Fruit fly (Drosophila melanogaster) whole organism, wandering third instar larva: ENCODE data around the gene Pkc98E.

Experiments
- Abd-B ChIP-seq: fragments of >200 bp; optimal IDR thresholded peaks from 2 replicates; lab custom pipeline; 2017; ENCODE audit warnings: missing biosample characterization, missing genetic modification characterization
- CG32264 ChIP-seq: fragments of 200-800 bp; sonication (Bioruptor generic); optimal IDR thresholded peaks from 2 replicates; lab custom pipeline; 2016; ENCODE audit warnings: missing biosample characterization, missing genetic modification characterization
- CG9705 ChIP-seq: fragments of 200-800 bp; sonication (Bioruptor generic); optimal IDR thresholded peaks from 2 replicates; lab custom pipeline; 2018; ENCODE audit warnings: missing biosample characterization, mild to moderate bottlenecking, missing genetic modification characterization
- CrebA ChIP-seq: fragments of 200-800 bp; sonication (Bioruptor generic); optimal IDR thresholded peaks from 2 replicates; lab custom pipeline; 2016; ENCODE audit warnings: missing biosample characterization, mild to moderate bottlenecking, missing genetic modification characterization, borderline replicate concordance
- Dfd ChIP-seq: fragments of >200 bp; optimal IDR thresholded peaks from 2 replicates; lab custom pipeline; 2017; ENCODE audit warnings: missing biosample characterization, missing genetic modification characterization
- Dif ChIP-seq: fragments of 200-275, 200-300 bp; sonication (Bioruptor generic); optimal IDR thresholded peaks from 2 replicates; lab custom pipeline; 2018; ENCODE audit warnings: missing biosample characterization, missing genetic modification characterization; ENCODE audit not compliant: partially characterized antibody
- HLH106 ChIP-seq: fragments of 200-800 bp; optimal IDR thresholded peaks from 3 replicates; lab custom pipeline; 2019; ENCODE audit warnings: missing biosample characterization, mild to moderate bottlenecking, missing genetic modification characterization, moderate library complexity
- Hnf4 ChIP-seq: fragments of 200-800 bp; sonication (Bioruptor generic); optimal IDR thresholded peaks from 2 replicates; lab custom pipeline; 2016; ENCODE audit warnings: missing biosample characterization, mild to moderate bottlenecking, missing genetic modification characterization
- Hr78 ChIP-seq: fragments of >200 bp; optimal IDR thresholded peaks from 2 replicates; lab custom pipeline; 2017; ENCODE audit warnings: missing biosample characterization, missing genetic modification characterization
- Hr83 ChIP-seq: fragments of 200-300 bp; sonication (Bioruptor generic); optimal IDR thresholded peaks from 2 replicates; lab custom pipeline; 2016; ENCODE audit warnings: missing biosample characterization, mild to moderate bottlenecking, missing genetic modification characterization, moderate library complexity; ENCODE audit not compliant: poor library complexity, severe bottlenecking
- Jra ChIP-seq: sonication (Bioruptor generic); optimal IDR thresholded peaks from 2 replicates; lab custom pipeline; 2016; ENCODE audit warnings: missing biosample characterization, missing genetic modification characterization
- Mio ChIP-seq: sonication (Bioruptor generic); optimal IDR thresholded peaks from 2 replicates; lab custom pipeline; 2016; ENCODE audit warnings: missing biosample characterization, missing genetic modification characterization
- N ChIP-seq: fragments of >200 bp; optimal IDR thresholded peaks from 2 replicates; lab custom pipeline; 2018; ENCODE audit warnings: missing biosample characterization, missing external identifiers, missing genetic modification characterization
- OdsH ChIP-seq: fragments of 200-800 bp; sonication (Bioruptor generic); optimal IDR thresholded peaks from 2 replicates; lab custom pipeline; 2016; ENCODE audit warnings: missing biosample characterization, mild to moderate bottlenecking, missing genetic modification characterization
- Rel ChIP-seq, 2 experiments: fragments of 200-800 bp; sonication (Bioruptor generic) in 1 of 2; optimal IDR thresholded peaks; 2 replicates in 1 of 2; 3 replicates in 1 of 2; lab custom pipeline; 2016 to 2019; ENCODE audit warnings: mild to moderate bottlenecking in 2 of 2, missing biosample characterization in 2 of 2, missing genetic modification characterization in 2 of 2, moderate library complexity in 1 of 2
- Vsx2 ChIP-seq: fragments of 200-300, 225-300 bp; sonication (Bioruptor generic); optimal IDR thresholded peaks from 2 replicates; lab custom pipeline; 2018; ENCODE audit warnings: missing biosample characterization, missing genetic modification characterization; ENCODE audit not compliant: partially characterized antibody
- br ChIP-seq: fragments of 200-800 bp; sonication (Bioruptor generic); optimal IDR thresholded peaks from 2 replicates; lab custom pipeline; 2016; ENCODE audit warnings: missing biosample characterization, missing genetic modification characterization
- dmrt93B ChIP-seq: fragments of 200-800 bp; sonication (Bioruptor generic); optimal IDR thresholded peaks from 2 replicates; lab custom pipeline; 2018; ENCODE audit warnings: missing biosample characterization, mild to moderate bottlenecking, missing genetic modification characterization
- dsf ChIP-seq: sonication (Bioruptor generic); optimal IDR thresholded peaks from 2 replicates; lab custom pipeline; 2016; ENCODE audit warnings: missing biosample characterization, missing genetic modification characterization, borderline replicate concordance
- ey ChIP-seq: fragments of 200-800 bp; sonication (Bioruptor generic); optimal IDR thresholded peaks from 2 replicates; lab custom pipeline; 2016; ENCODE audit warnings: missing biosample characterization, missing genetic modification characterization
- foxo ChIP-seq, 2 experiments: fragments of 200-800 bp; sonication (Bioruptor generic); optimal IDR thresholded peaks; 2 replicates in 1 of 2; 3 replicates in 1 of 2; lab custom pipeline; 2016 to 2017; ENCODE audit warnings: missing biosample characterization in 2 of 2, missing genetic modification characterization in 2 of 2
- fru ChIP-seq: fragments of 200-800 bp; sonication (Bioruptor generic); optimal IDR thresholded peaks from 3 replicates; lab custom pipeline; 2016; ENCODE audit warnings: missing biosample characterization, mild to moderate bottlenecking, missing genetic modification characterization
- h ChIP-seq: fragments of 200-800 bp; sonication (Bioruptor generic); optimal IDR thresholded peaks from 3 replicates; lab custom pipeline; 2016; ENCODE audit warnings: missing biosample characterization, mild to moderate bottlenecking, missing genetic modification characterization
- jim ChIP-seq: fragments of 175-275, 200-325 bp; sonication (Bioruptor generic); optimal IDR thresholded peaks from 2 replicates; lab custom pipeline; 2016; ENCODE audit warnings: missing biosample characterization, mild to moderate bottlenecking, missing genetic modification characterization
- lola ChIP-seq: fragments of >200 bp; optimal IDR thresholded peaks from 2 replicates; lab custom pipeline; 2017; ENCODE audit warnings: missing biosample characterization, missing genetic modification characterization
- psq ChIP-seq: fragments of 200-800 bp; sonication (Bioruptor generic); optimal IDR thresholded peaks from 3 replicates; lab custom pipeline; 2017; ENCODE audit warnings: missing biosample characterization, mild to moderate bottlenecking, missing genetic modification characterization, moderate library complexity
- rgr ChIP-seq: fragments of 200-800 bp; sonication (Bioruptor generic); optimal IDR thresholded peaks from 3 replicates; lab custom pipeline; 2016; ENCODE audit warnings: missing biosample characterization, mild to moderate bottlenecking, missing genetic modification characterization
- sage ChIP-seq: fragments of 200-800 bp; sonication (Bioruptor generic); optimal IDR thresholded peaks from 2 replicates; lab custom pipeline; 2016; ENCODE audit warnings: missing biosample characterization, mild to moderate bottlenecking, missing genetic modification characterization
- sv ChIP-seq: fragments of 200-800 bp; sonication (Bioruptor generic); optimal IDR thresholded peaks from 3 replicates; lab custom pipeline; 2016; ENCODE audit warnings: missing biosample characterization, missing genetic modification characterization
- tai ChIP-seq: sonication (Bioruptor generic); optimal IDR thresholded peaks from 2 replicates; lab custom pipeline; 2016; ENCODE audit warnings: missing biosample characterization, missing genetic modification characterization
- usp ChIP-seq: fragments of >200 bp; optimal IDR thresholded peaks from 2 replicates; lab custom pipeline; 2017; ENCODE audit warnings: missing biosample characterization, missing genetic modification characterization
- woc ChIP-seq: sonication (Bioruptor generic); optimal IDR thresholded peaks from 2 replicates; lab custom pipeline; 2016; ENCODE audit warnings: missing biosample characterization, mild to moderate bottlenecking, missing genetic modification characterization

The Pkc98E gene

DNA sequence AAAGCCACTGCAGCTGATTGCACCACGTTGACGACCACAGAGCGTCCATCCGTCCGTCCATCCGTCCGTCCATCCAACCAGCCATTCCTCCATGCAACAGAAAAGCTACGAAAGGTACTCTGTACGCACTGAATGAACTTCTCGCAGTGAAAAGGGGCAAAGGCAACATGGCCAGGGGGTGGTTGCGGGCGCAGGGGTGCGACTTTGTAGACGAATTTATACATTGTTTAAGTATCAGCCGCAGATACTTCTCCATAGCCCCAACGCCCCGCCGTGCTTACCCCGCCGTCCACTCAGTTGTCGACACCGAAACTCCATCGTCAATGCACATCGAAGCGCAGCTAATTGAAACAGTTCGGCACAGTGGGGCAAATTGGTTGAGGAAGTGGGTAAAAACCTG is 39.0 kb upstream of the Pkc98E start:
- no peak for TF ChIP-seq sv
- no peak for TF ChIP-seq N (GFP tag; lab: Kevin White, UChicago)
- TF ChIP-seq Mio, result no peak
- no peak for TF ChIP-seq dsf (GFP tag; lab: Kevin White, UChicago)
- no peak for TF ChIP-seq Hr78 (GFP tag; lab: Kevin White, UChicago)
- no peak for TF ChIP-seq woc (GFP tag; lab: Kevin White, UChicago)

DNA sequence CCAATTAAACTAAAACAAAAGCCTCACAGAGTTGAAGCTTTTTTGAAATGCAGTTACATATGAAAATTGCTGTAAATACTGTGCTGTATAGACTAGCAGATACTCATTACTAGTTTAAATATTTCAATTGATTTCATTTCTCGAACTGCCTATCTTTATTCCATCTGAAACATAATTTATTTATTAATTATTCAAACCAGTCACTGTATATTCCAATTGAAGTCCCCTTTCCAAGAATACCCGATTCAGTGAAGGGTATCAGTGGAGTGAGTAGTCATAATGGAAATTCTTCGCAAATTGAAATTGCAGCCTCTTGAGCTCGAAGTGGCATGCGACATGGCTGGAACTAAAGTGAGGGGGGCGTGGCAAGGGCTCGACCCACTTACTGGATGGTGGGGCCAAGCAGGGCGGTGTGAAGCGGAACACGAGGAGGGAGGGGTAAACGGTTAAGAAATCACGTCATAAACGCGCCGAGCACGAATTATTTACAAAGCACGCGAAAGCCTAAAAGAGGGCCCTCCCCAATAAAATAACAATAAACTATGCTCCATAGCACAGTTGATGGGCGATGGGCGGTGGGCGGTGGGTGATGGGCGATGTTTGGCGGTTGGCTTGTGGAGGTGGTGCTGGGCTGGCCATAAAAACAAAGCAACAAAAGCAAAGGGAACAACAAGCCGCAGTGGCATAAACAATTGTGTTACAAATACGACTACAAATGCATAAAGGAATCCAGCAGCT is 33.9 kb upstream of the Pkc98E start:
- TF ChIP-seq jim (GFP tag; lab: Kevin White, UChicago) (no peak), h (GFP tag; lab: Kevin White, UChicago) (peak; percentile 35), fru (peak; percentile 24), Dif (GFP tag; lab: Kevin White, UChicago) (no peak), foxo (GFP tag; optimal IDR thresholded peaks at IDR 0.05; lab: Kevin White, UChicago) (peak in 1 of 2 experiments; percentile 5), Hr78 (GFP tag; lab: Kevin White, UChicago) (no peak), OdsH (no peak), rgr (peak; percentile 1), HLH106 (peak; percentile 7)

- TF ChIP-seq dmrt93B (GFP tag; lab: Kevin White, UChicago), result no peak
- no peak for TF ChIP-seq N (GFP tag; lab: Kevin White, UChicago)
- no peak for TF ChIP-seq h (GFP tag; lab: Kevin White, UChicago)
- TF ChIP-seq Hnf4 (GFP tag; lab: Kevin White, UChicago), result no peak
- no peak for TF ChIP-seq fru
- TF ChIP-seq CG9705 (GFP tag; lab: Kevin White, UChicago), result no peak
- no peak for TF ChIP-seq Jra (GFP tag; lab: Kevin White, UChicago)
- TF ChIP-seq psq (GFP tag; lab: Kevin White, UChicago), result no peak
- no peak for TF ChIP-seq Hr78 (GFP tag; lab: Kevin White, UChicago)
- TF ChIP-seq usp (GFP tag; lab: Kevin White, UChicago), result no peak
- no peak for TF ChIP-seq ey (GFP tag; lab: Kevin White, UChicago)
- no peak for TF ChIP-seq CG32264 (GFP tag; lab: Kevin White, UChicago)
- TF ChIP-seq Abd-B, result no peak
- no peak for TF ChIP-seq sv
- TF ChIP-seq lola (GFP tag; lab: Kevin White, UChicago), result no peak
- TF ChIP-seq CrebA (GFP tag; lab: Kevin White, UChicago), result no peak
- no peak for TF ChIP-seq Vsx2
These were observed 33.3 kb upstream of the Pkc98E start for dm6 chr3R:29005622-29006018.

DNA sequence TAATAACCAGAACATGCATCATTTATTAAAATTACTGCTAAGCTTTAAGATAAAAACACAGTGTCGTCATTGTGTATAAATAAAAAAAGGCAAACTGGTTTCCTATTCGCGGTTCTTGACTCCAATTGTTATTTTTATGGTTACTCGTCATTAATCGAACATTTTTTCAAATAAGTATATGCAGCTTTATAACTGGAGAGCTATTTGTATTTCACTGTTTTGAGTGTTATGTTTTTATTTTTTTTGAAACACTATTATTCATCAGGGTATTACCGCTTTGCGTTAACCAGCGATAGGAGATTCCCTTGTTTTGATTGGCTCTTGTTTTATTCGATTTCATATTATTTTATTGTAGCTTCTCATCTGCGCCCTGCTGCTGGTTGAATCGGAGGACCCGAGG is 27.8 kb upstream of the Pkc98E start:
- TF ChIP-seq jim (GFP tag; lab: Kevin White, UChicago) (no peak), sv (no peak), N (GFP tag; lab: Kevin White, UChicago) (no peak), Hr83 (GFP tag; lab: Kevin White, UChicago) (no peak), woc (GFP tag; lab: Kevin White, UChicago) (no peak), usp (GFP tag; lab: Kevin White, UChicago) (no peak), Hnf4 (GFP tag; lab: Kevin White, UChicago) (no peak), Rel (GFP tag; optimal IDR thresholded peaks at IDR 0.05; lab: Kevin White, UChicago) (no peak), Rel (tag; optimal IDR thresholded peaks at IDR 0.05; lab: Kevin White, UChicago) (no peak), CrebA (GFP tag; lab: Kevin White, UChicago) (no peak), lola (GFP tag; lab: Kevin White, UChicago) (no peak), tai (GFP tag; lab: Kevin White, UChicago) (no peak), fru (no peak), Dfd (GFP tag; lab: Kevin White, UChicago) (no peak), dmrt93B (GFP tag; lab: Kevin White, UChicago) (no peak), br (GFP tag; lab: Kevin White, UChicago) (no peak), sage (GFP tag; lab: Kevin White, UChicago) (no peak), ey (GFP tag; lab: Kevin White, UChicago) (no peak)
